Worm (Caenorhabditis elegans): ENCODE measurements around the gene mrpl-1.

DNA sequence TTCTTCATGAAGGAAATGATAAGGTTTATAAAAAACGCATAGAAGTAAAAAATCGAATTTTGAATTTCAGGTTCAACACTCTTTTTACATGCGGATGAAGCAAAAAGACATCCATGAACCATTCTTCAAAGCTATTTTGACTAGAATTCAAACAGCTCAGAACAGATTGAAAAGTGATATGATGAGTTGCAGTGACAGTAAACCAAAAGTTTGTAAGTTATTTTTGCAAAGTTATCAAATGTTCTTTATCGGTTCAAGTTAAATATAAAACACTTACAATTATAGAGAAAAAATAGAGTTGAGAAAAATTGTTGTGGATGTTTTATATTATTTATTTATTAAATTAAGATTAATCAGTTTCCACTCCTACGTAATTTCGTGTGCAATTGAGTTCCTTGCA, 17.1 kb downstream of the mrpl-1 start:
- no peak for TF ChIP-seq flt-1 (GFP tag; IDR thresholded peaks at IDR 0.05)
- no peak for TF ChIP-seq tab-1 (GFP tag; IDR thresholded peaks at IDR 0.05)
- no peak for TF ChIP-seq T22C8.4 (GFP tag; IDR thresholded peaks at IDR 0.05)
- no peak for TF ChIP-seq klf-2 (GFP tag; conservative IDR thresholded peaks at IDR 0.05)
